Worm (Caenorhabditis elegans): ENCODE measurements around the gene atfs-1.

- TF ChIP-seq lsy-2 (tag; optimal IDR thresholded peaks at IDR 0.05) = no peak
- TF ChIP-seq lin-13 (GFP tag; optimal IDR thresholded peaks at IDR 0.05) = no peak
- TF ChIP-seq lin-39 (tag; optimal IDR thresholded peaks at IDR 0.05) = no peak
- no peak for TF ChIP-seq dve-1 (tag; optimal IDR thresholded peaks at IDR 0.05; ENCODE audit: insufficient read depth)
- TF ChIP-seq fos-1 (tag; optimal IDR thresholded peaks at IDR 0.05) = no peak
Measured at ce11 chrV:14215106-14215505, 21.6 kb downstream of the atfs-1 start, which contains the start of gene T16A9.5.

All from whole organism, L4 larva.